Worm (Caenorhabditis elegans) whole organism, L4 larva: ENCODE measurements around the gene Y38H6C.24.

Source experiments
- D1046.2 ChIP-seq: fragments of 200-800 bp; sonication (Bioruptor generic); IDR thresholded peaks from 2 replicates; pipeline ENCODE4 v1.3.6; 2022; ENCODE audit warnings: missing genetic modification characterization, missing compliant biosample characterization
- ama-1 ChIP-seq: fragments of 150-350 bp; optimal IDR thresholded peaks from 2 replicates; lab custom pipeline; 2014; ENCODE audit warnings: inconsistent platforms, mixed read lengths
- fos-1 ChIP-seq: fragments of 150-350 bp; optimal IDR thresholded peaks from 2 replicates; lab custom pipeline; 2014; ENCODE audit warnings: missing biosample characterization, missing genetic modification characterization
- jun-1 ChIP-seq: fragments of 150-350 bp; optimal IDR thresholded peaks from 2 replicates; lab custom pipeline; 2014; ENCODE audit warnings: missing biosample characterization, missing genetic modification reagents, missing genetic modification characterization
- lin-39 ChIP-seq: fragments of 150-350 bp; optimal IDR thresholded peaks from 2 replicates; lab custom pipeline; 2014; ENCODE audit warnings: missing biosample characterization, missing genetic modification reagents, missing genetic modification characterization
- nhr-237 ChIP-seq: sonication (generic microtip); optimal IDR thresholded peaks from 2 replicates; lab custom pipeline; 2017; ENCODE audit warnings: missing biosample characterization, missing genetic modification characterization
- nhr-28 ChIP-seq: fragments of 150-350 bp; optimal IDR thresholded peaks from 2 replicates; lab custom pipeline; 2014; ENCODE audit warnings: missing biosample characterization, missing genetic modification characterization
- pha-4 ChIP-seq, 2 experiments: fragments of 150-350 bp in 1 of 2; fragments of 200-800 bp in 1 of 2; sonication (Bioruptor generic) in 1 of 2; IDR thresholded peaks in 1 of 2; optimal IDR thresholded peaks in 1 of 2; 2 replicates each; pipeline versions ENCODE4 v1.3.6 to Lab custom; 2014 to 2022; ENCODE audit warnings: missing genetic modification characterization in 2 of 2, missing genetic modification reagents in 2 of 2, missing biosample characterization in 1 of 2, missing compliant biosample characterization in 1 of 2
- unc-39 ChIP-seq: sonication (generic microtip); optimal IDR thresholded peaks from 2 replicates; lab custom pipeline; 2017; ENCODE audit warnings: missing biosample characterization, missing genetic modification characterization
- zag-1 ChIP-seq: fragments of 150-350 bp; optimal IDR thresholded peaks from 2 replicates; lab custom pipeline; 2014; ENCODE audit warnings: missing biosample characterization, missing genetic modification characterization

DNA sequence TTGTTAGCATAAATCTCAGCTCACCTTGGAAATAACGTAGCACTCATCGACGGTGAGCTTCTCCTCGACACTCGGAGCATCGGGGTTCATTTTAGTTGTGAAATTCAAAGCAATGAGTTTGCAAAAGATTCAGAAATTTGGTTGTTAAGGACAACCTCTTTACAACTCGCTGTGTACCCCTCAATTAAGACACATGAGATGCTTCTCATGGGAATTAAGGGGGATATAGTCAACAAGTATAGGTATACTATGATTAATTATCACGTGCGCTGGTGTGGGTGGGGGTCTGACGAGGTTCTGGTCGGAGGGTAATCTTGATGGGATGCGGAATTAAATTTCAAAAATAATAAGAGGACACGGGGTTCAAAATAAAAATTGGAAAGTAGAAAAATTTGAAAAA is 25.8 kb upstream of the Y38H6C.24 start, which contains the start of gene dct-14:
- TF ChIP-seq D1046.2 (GFP tag; lab: Robert Waterston, UW): no peak
- TF ChIP-seq ama-1 (lab: Kevin White, UChicago): no peak
- no peak for TF ChIP-seq lin-39 (tag; lab: Kevin White, UChicago)
- TF ChIP-seq jun-1 (tag; lab: Kevin White, UChicago): no peak
- TF ChIP-seq pha-4 (GFP tag; IDR thresholded peaks at IDR 0.05; lab: Robert Waterston, UW): no peak
- no peak for TF ChIP-seq pha-4 (tag; optimal IDR thresholded peaks at IDR 0.05; lab: Kevin White, UChicago)
- no peak for TF ChIP-seq fos-1 (tag; lab: Kevin White, UChicago)
- no peak for TF ChIP-seq unc-39 (tag; lab: Kevin White, UChicago)
- no peak for TF ChIP-seq nhr-28 (tag; lab: Kevin White, UChicago)
- TF ChIP-seq zag-1: no peak
- no peak for TF ChIP-seq nhr-237
